Fruit fly (Drosophila melanogaster) whole organism, embryonic: ENCODE results near the gene scny.

Source experiments
- Adf1 ChIP-seq: fragments of 200-800 bp; sonication (Bioruptor generic); IDR thresholded peaks from 2 replicates; pipeline ENCODE4 v1.3.6; 2022; ENCODE audit warnings: missing biosample characterization, missing genetic modification characterization
- Aef1 ChIP-seq: fragments of 200-800 bp; sonication (Bioruptor generic); IDR thresholded peaks from 3 replicates; pipeline ENCODE4 v1.3.6; 2022; ENCODE audit warnings: missing biosample characterization, missing genetic modification characterization
- Atf6 ChIP-seq: fragments of 200-800 bp; sonication (Bioruptor generic); IDR thresholded peaks from 2 replicates; pipeline ENCODE4 v1.3.6; 2022; ENCODE audit warnings: missing biosample characterization, missing genetic modification characterization
- C15 ChIP-seq: fragments of 200-800 bp; sonication (Bioruptor generic); IDR thresholded peaks from 3 replicates; pipeline ENCODE4 v1.3.6; 2022; ENCODE audit warnings: missing biosample characterization, missing genetic modification characterization
- CG10959 ChIP-seq: fragments of 200-800 bp; sonication (Bioruptor generic); IDR thresholded peaks from 2 replicates; pipeline ENCODE4 v1.3.6; 2022; ENCODE audit warnings: missing biosample characterization, missing genetic modification characterization
- CG11456 ChIP-seq: fragments of 200-800 bp; sonication (Bioruptor generic); IDR thresholded peaks from 3 replicates; pipeline ENCODE4 v1.3.6; 2022; ENCODE audit warnings: missing biosample characterization, missing genetic modification characterization
- CG12659 ChIP-seq: fragments of 200-800 bp; sonication (Bioruptor generic); optimal IDR thresholded peaks from 3 replicates; lab custom pipeline; 2017; ENCODE audit warnings: mild to moderate bottlenecking, missing biosample characterization, missing genetic modification reagents, missing genetic modification characterization
- CG13424 ChIP-seq: fragments of 200-800 bp; sonication (Bioruptor generic); optimal IDR thresholded peaks from 2 replicates; lab custom pipeline; 2019; ENCODE audit warnings: missing biosample characterization, mild to moderate bottlenecking, missing genetic modification characterization, moderate library complexity
- CG15073 ChIP-seq: fragments of 200-800 bp; sonication (Bioruptor generic); optimal IDR thresholded peaks from 2 replicates; lab custom pipeline; 2016; ENCODE audit warnings: missing biosample characterization, missing genetic modification characterization
- CG15479 ChIP-seq: fragments of 200-800 bp; sonication (Bioruptor generic); optimal IDR thresholded peaks from 3 replicates; lab custom pipeline; 2019; ENCODE audit warnings: missing biosample characterization, mild to moderate bottlenecking, missing genetic modification characterization, moderate library complexity
- CG15514 ChIP-seq: fragments of 200-800 bp; sonication (Bioruptor generic); optimal IDR thresholded peaks from 3 replicates; lab custom pipeline; 2017; ENCODE audit warnings: missing biosample characterization, missing genetic modification characterization, mild to moderate bottlenecking, moderate library complexity, missing genetic modification reagents
- CG18262 ChIP-seq: fragments of 200-800 bp; optimal IDR thresholded peaks from 3 replicates; lab custom pipeline; 2019; ENCODE audit warnings: missing biosample characterization, mild to moderate bottlenecking, missing genetic modification characterization, moderate library complexity
- CG2116 ChIP-seq: fragments of 200-800 bp; sonication (Bioruptor generic); optimal IDR thresholded peaks from 3 replicates; lab custom pipeline; 2018; ENCODE audit warnings: missing biosample characterization, mild to moderate bottlenecking, missing genetic modification characterization
- CG2129 ChIP-seq: fragments of 200-800 bp; sonication (Bioruptor generic); IDR thresholded peaks from 2 replicates; pipeline ENCODE4 v1.3.6; 2022; ENCODE audit warnings: missing biosample characterization, missing genetic modification characterization; ENCODE audit not compliant: partially characterized antibody
- CG30431 ChIP-seq: fragments of 200-800 bp; sonication (Bioruptor generic); optimal IDR thresholded peaks from 2 replicates; lab custom pipeline; 2017; ENCODE audit warnings: missing biosample characterization, missing genetic modification characterization
- CG31224 ChIP-seq: fragments of 200-800 bp; sonication (Bioruptor generic); IDR thresholded peaks from 2 replicates; pipeline ENCODE4 v1.3.6; 2022; ENCODE audit warnings: missing biosample characterization, missing genetic modification characterization
- CG3995 ChIP-seq: fragments of 200-800 bp; sonication (Bioruptor generic); optimal IDR thresholded peaks from 3 replicates; lab custom pipeline; 2016; ENCODE audit warnings: missing biosample characterization, missing genetic modification characterization
- CG4424 ChIP-seq: fragments of 200-800 bp; sonication (Bioruptor generic); optimal IDR thresholded peaks from 3 replicates; lab custom pipeline; 2016; ENCODE audit warnings: missing biosample characterization, missing genetic modification characterization
- CG6254 ChIP-seq: fragments of 200-800 bp; sonication (Bioruptor generic); optimal IDR thresholded peaks from 3 replicates; lab custom pipeline; 2017; ENCODE audit warnings: mild to moderate bottlenecking, missing biosample characterization, missing genetic modification reagents, missing genetic modification characterization
- CG7786 ChIP-seq: fragments of 200-800 bp; sonication (Bioruptor generic); optimal IDR thresholded peaks from 2 replicates; lab custom pipeline; 2016; ENCODE audit warnings: missing biosample characterization, missing genetic modification characterization
- CG7928 ChIP-seq: fragments of 200-800 bp; sonication (Bioruptor generic); optimal IDR thresholded peaks from 2 replicates; lab custom pipeline; 2017; ENCODE audit warnings: missing biosample characterization, mild to moderate bottlenecking, missing genetic modification characterization
- Camta ChIP-seq: fragments of 200-800 bp; sonication (Bioruptor generic); optimal IDR thresholded peaks from 2 replicates; lab custom pipeline; 2016; ENCODE audit warnings: missing biosample characterization, missing genetic modification characterization
- Dek ChIP-seq: fragments of 200-800 bp; sonication (Bioruptor generic); optimal IDR thresholded peaks from 3 replicates; lab custom pipeline; 2019; ENCODE audit warnings: missing biosample characterization, mild to moderate bottlenecking, missing genetic modification characterization, moderate library complexity
- Ets97D ChIP-seq: fragments of 200-800 bp; sonication (Bioruptor generic); optimal IDR thresholded peaks from 3 replicates; lab custom pipeline; 2016; ENCODE audit warnings: missing biosample characterization, missing genetic modification characterization
- Gsc ChIP-seq: fragments of 200-800 bp; sonication (Bioruptor generic); IDR thresholded peaks from 2 replicates; pipeline ENCODE4 v1.3.6; 2022; ENCODE audit warnings: missing biosample characterization, missing genetic modification characterization
- Hmr ChIP-seq: fragments of 200-800 bp; sonication (Bioruptor generic); optimal IDR thresholded peaks from 3 replicates; lab custom pipeline; 2017; ENCODE audit warnings: mild to moderate bottlenecking, missing biosample characterization, missing genetic modification reagents, missing genetic modification characterization
- Hr51 ChIP-seq, 2 experiments: fragments of 200-800 bp; sonication (Bioruptor generic); optimal IDR thresholded peaks; 2 replicates in 1 of 2; 3 replicates in 1 of 2; lab custom pipeline; 2016 to 2018; ENCODE audit warnings: missing biosample characterization in 2 of 2, missing genetic modification characterization in 2 of 2, mild to moderate bottlenecking in 1 of 2, moderate library complexity in 1 of 2
- Med ChIP-seq: fragments of 200-800 bp; sonication (Bioruptor generic); peaks from one replicate; lab custom pipeline; 2016; ENCODE audit warnings: missing biosample characterization, missing genetic modification characterization, mild to moderate bottlenecking, inconsistent platforms, moderate library complexity
- NC2β ChIP-seq: fragments of 200-800 bp; sonication (Bioruptor generic); optimal IDR thresholded peaks from 2 replicates; lab custom pipeline; 2016; ENCODE audit warnings: missing biosample characterization, missing genetic modification characterization
- Sry-δ ChIP-seq: fragments of 200-800 bp; sonication (Bioruptor generic); optimal IDR thresholded peaks from 2 replicates; lab custom pipeline; 2016; ENCODE audit warnings: missing biosample characterization, missing genetic modification characterization
- TFAM ChIP-seq: fragments of 200-800 bp; sonication (Bioruptor generic); optimal IDR thresholded peaks from 2 replicates; lab custom pipeline; 2017; ENCODE audit warnings: missing biosample characterization, missing genetic modification characterization, inconsistent platforms
- Xbp1 ChIP-seq: fragments of 200-800 bp; sonication (Bioruptor generic); optimal IDR thresholded peaks from 3 replicates; lab custom pipeline; 2016; ENCODE audit warnings: missing biosample characterization, mild to moderate bottlenecking, missing genetic modification characterization
- YL-1 ChIP-seq: fragments of 200-800 bp; sonication (Bioruptor generic); optimal IDR thresholded peaks from 3 replicates; lab custom pipeline; 2017; ENCODE audit warnings: missing biosample characterization, mild to moderate bottlenecking, missing genetic modification characterization
- cad ChIP-seq: fragments of >200 bp; optimal IDR thresholded peaks from 2 replicates; lab custom pipeline; 2017; ENCODE audit warnings: missing biosample characterization, missing genetic modification characterization
- caup ChIP-seq: fragments of 200-800 bp; sonication (Bioruptor generic); optimal IDR thresholded peaks from 3 replicates; lab custom pipeline; 2017; ENCODE audit warnings: missing biosample characterization, mild to moderate bottlenecking, missing genetic modification characterization, moderate library complexity; ENCODE audit not compliant: severe bottlenecking
- chif ChIP-seq, 2 experiments: fragments of 200-800 bp; sonication (Bioruptor generic); optimal IDR thresholded peaks; 3 replicates each; lab custom pipeline; 2016; ENCODE audit warnings: missing biosample characterization in 2 of 2, missing genetic modification characterization in 2 of 2
- dmrt99B ChIP-seq: fragments of 200-800 bp; sonication (Bioruptor generic); optimal IDR thresholded peaks from 2 replicates; lab custom pipeline; 2018; ENCODE audit warnings: missing biosample characterization, mild to moderate bottlenecking, missing genetic modification characterization, moderate library complexity
- eve ChIP-seq, 2 experiments: fragments of >200 bp; optimal IDR thresholded peaks; 2 replicates each; lab custom pipeline; 2017; ENCODE audit warnings: missing biosample characterization in 2 of 2, missing genetic modification characterization in 2 of 2
- fru ChIP-seq: fragments of >200 bp; optimal IDR thresholded peaks from 2 replicates; lab custom pipeline; 2017
- gce ChIP-seq: fragments of 200-800 bp; sonication (Bioruptor generic); IDR thresholded peaks from 3 replicates; pipeline ENCODE4 v1.3.6; 2022; ENCODE audit warnings: missing biosample characterization, missing genetic modification characterization
- nmo ChIP-seq: fragments of 200-800 bp; sonication (Bioruptor generic); optimal IDR thresholded peaks from 2 replicates; lab custom pipeline; 2018; ENCODE audit warnings: missing biosample characterization, mild to moderate bottlenecking, missing genetic modification characterization, moderate library complexity
- pros ChIP-seq: fragments of 200-800 bp; sonication (Bioruptor generic); optimal IDR thresholded peaks from 3 replicates; lab custom pipeline; 2019; ENCODE audit warnings: missing biosample characterization, mild to moderate bottlenecking, missing genetic modification characterization, moderate library complexity
- ranshi ChIP-seq: fragments of 200-800 bp; sonication (Bioruptor generic); IDR thresholded peaks from 2 replicates; pipeline ENCODE4 v1.3.6; 2022; ENCODE audit warnings: missing biosample characterization, missing genetic modification characterization
- ssp ChIP-seq: fragments of 200-800 bp; sonication (Bioruptor generic); IDR thresholded peaks from 2 replicates; pipeline ENCODE4 v1.3.6; 2022; ENCODE audit warnings: missing biosample characterization, missing genetic modification characterization
- stc ChIP-seq: fragments of 200-800 bp; sonication (Bioruptor generic); IDR thresholded peaks from 2 replicates; pipeline ENCODE4 v1.3.6; 2022; ENCODE audit warnings: missing biosample characterization, missing genetic modification characterization
- tin ChIP-seq: fragments of 200-800 bp; sonication (Bioruptor generic); optimal IDR thresholded peaks from 3 replicates; lab custom pipeline; 2016; ENCODE audit warnings: missing biosample characterization, missing genetic modification characterization
- toy ChIP-seq: fragments of 200-800 bp; sonication (Bioruptor generic); IDR thresholded peaks from 2 replicates; pipeline ENCODE4 v1.3.6; 2022; ENCODE audit warnings: missing biosample characterization, missing genetic modification characterization
- trem ChIP-seq: fragments of 200-800 bp; optimal IDR thresholded peaks from 3 replicates; lab custom pipeline; 2019; ENCODE audit warnings: missing biosample characterization, mild to moderate bottlenecking, missing genetic modification characterization, moderate library complexity
- tup ChIP-seq: fragments of 200-800 bp; sonication (Bioruptor generic); optimal IDR thresholded peaks from 2 replicates; lab custom pipeline; 2016; ENCODE audit warnings: missing biosample characterization, mild to moderate bottlenecking, missing genetic modification characterization, moderate library complexity
- vnd ChIP-seq: fragments of 200-800 bp; sonication (Bioruptor generic); IDR thresholded peaks from 3 replicates; pipeline ENCODE4 v1.3.6; 2022; ENCODE audit warnings: missing biosample characterization, missing genetic modification characterization; ENCODE audit not compliant: partially characterized antibody
- wek ChIP-seq: fragments of 200-800 bp; sonication (Bioruptor generic); optimal IDR thresholded peaks from 3 replicates; lab custom pipeline; 2018; ENCODE audit warnings: missing biosample characterization, mild to moderate bottlenecking, missing genetic modification characterization, moderate library complexity
- zfh1 ChIP-seq: fragments of 200-800 bp; sonication (Bioruptor generic); IDR thresholded peaks from 3 replicates; pipeline ENCODE4 v1.3.6; 2022; ENCODE audit warnings: missing biosample characterization, missing genetic modification characterization

Gene scny

dm6 chr3L:5789663-5790062 is 20.9 kb downstream of the scny start (continued):
- TF ChIP-seq TFAM (no peak), ssp (no peak), CG3995 (GFP tag; lab: Kevin White, UChicago) (peak; percentile 96), CG15514 (peak; percentile 79), CG2129 (GFP tag; lab: Robert Waterston, UW) (no peak), CG2116 (peak; percentile 45), Hr51 (GFP tag; optimal IDR thresholded peaks at IDR 0.05; lab: Kevin White, UChicago) (no peak), Xbp1 (GFP tag; lab: Kevin White, UChicago) (peak; percentile 38), Med (GFP tag; lab: Kevin White, UChicago) (peak; percentile 92), nmo (peak; percentile 16), eve (GFP tag; optimal IDR thresholded peaks at IDR 0.05; lab: Kevin White, UChicago) (no peak), CG6254 (GFP tag; lab: Kevin White, UChicago) (no peak), CG10959 (GFP tag; lab: Robert Waterston, UW) (no peak), dmrt99B (tag; lab: Kevin White, UChicago) (no peak), zfh1 (GFP tag; lab: Robert Waterston, UW) (0 out of 3 replicates have a peak, but pooled peaks have one; percentile 29), pros (GFP tag; lab: Kevin White, UChicago) (no peak), trem (tag; lab: Kevin White, UChicago) (peak; percentile 98), caup (no peak), cad (GFP tag; lab: Kevin White, UChicago) (no peak), tin (peak; percentile 35), CG30431 (no peak), CG13424 (peak; percentile 45), tup (GFP tag; lab: Kevin White, UChicago) (no peak), CG15073 (GFP tag; lab: Kevin White, UChicago) (no peak), ranshi (GFP tag; lab: Robert Waterston, UW) (no peak), Atf6 (GFP tag; lab: Robert Waterston, UW) (no peak), NC2β (GFP tag; lab: Kevin White, UChicago) (peak; percentile 45), CG12659 (GFP tag; lab: Kevin White, UChicago) (peak; percentile 37), gce (GFP tag; lab: Robert Waterston, UW) (no peak), Aef1 (GFP tag; lab: Robert Waterston, UW) (no peak), fru (lab: Kevin White, UChicago) (no peak), CG11456 (GFP tag; lab: Robert Waterston, UW) (no peak), vnd (GFP tag; lab: Robert Waterston, UW) (no peak), toy (GFP tag; lab: Robert Waterston, UW) (no peak), CG7928 (GFP tag; lab: Kevin White, UChicago) (no peak), chif (GFP tag; optimal IDR thresholded peaks at IDR 0.05; lab: Kevin White, UChicago) (peak in 1 of 2 experiments; percentile 18), YL-1 (GFP tag; lab: Kevin White, UChicago) (no peak), Dek (tag; lab: Kevin White, UChicago) (no peak), Sry-δ (GFP tag; lab: Kevin White, UChicago) (peak; percentile 37), CG18262 (peak; percentile 22), CG4424 (GFP tag; lab: Kevin White, UChicago) (no peak), Gsc (GFP tag; lab: Robert Waterston, UW) (no peak), CG15479 (GFP tag; lab: Kevin White, UChicago) (no peak), Hmr (no peak), stc (GFP tag; lab: Robert Waterston, UW) (peak; percentile 34; the same call in 1 of the 2 replicates), Ets97D (GFP tag; lab: Kevin White, UChicago) (peak; percentile 49), Camta (GFP tag; lab: Kevin White, UChicago) (peak; percentile 25), CG31224 (GFP tag; lab: Robert Waterston, UW) (no peak), C15 (no peak), CG7786 (GFP tag; lab: Kevin White, UChicago) (no peak), wek (GFP tag; lab: Kevin White, UChicago) (no peak), Adf1 (GFP tag; lab: Robert Waterston, UW) (no peak)
